Worm (Caenorhabditis elegans) whole organism, L2 larva: ENCODE measurements around the gene lgc-48.

ENCODE experiments used
- C34F6.9 ChIP-seq: fragments of 150-350 bp; optimal IDR thresholded peaks from 2 replicates; lab custom pipeline; 2014; ENCODE audit warnings: missing biosample characterization, missing genetic modification characterization
- F13H6.1 ChIP-seq: sonication (generic microtip); optimal IDR thresholded peaks from 2 replicates; lab custom pipeline; 2016; ENCODE audit warnings: missing genetic modification characterization, missing compliant biosample characterization
- aly-2 ChIP-seq: fragments of 150-350 bp; optimal IDR thresholded peaks from 2 replicates; lab custom pipeline; 2014; ENCODE audit warnings: missing biosample characterization, missing genetic modification characterization
- crh-2 ChIP-seq: sonication (generic microtip); optimal IDR thresholded peaks from 2 replicates; lab custom pipeline; 2017; ENCODE audit warnings: missing biosample characterization, missing genetic modification characterization
- dmd-4 ChIP-seq: sonication (generic microtip); optimal IDR thresholded peaks from 2 replicates; lab custom pipeline; 2017; ENCODE audit warnings: missing biosample characterization, missing genetic modification characterization
- egl-27 ChIP-seq: sonication (generic microtip); optimal IDR thresholded peaks from 3 replicates; lab custom pipeline; 2017; ENCODE audit warnings: missing biosample characterization, missing genetic modification reagents, missing genetic modification characterization
- elt-1 ChIP-seq: fragments of 150-350 bp; optimal IDR thresholded peaks from 2 replicates; lab custom pipeline; 2014; ENCODE audit warnings: missing biosample characterization, missing genetic modification characterization
- fos-1 ChIP-seq: fragments of 150-350 bp; optimal IDR thresholded peaks from 2 replicates; lab custom pipeline; 2014; ENCODE audit warnings: missing biosample characterization, missing genetic modification characterization
- gmeb-1 ChIP-seq: fragments of 150-350 bp; optimal IDR thresholded peaks from 2 replicates; lab custom pipeline; 2014; ENCODE audit warnings: missing biosample characterization, missing genetic modification characterization
- lin-13 ChIP-seq: fragments of 150-350 bp; optimal IDR thresholded peaks from 2 replicates; lab custom pipeline; 2014; ENCODE audit warnings: missing biosample characterization, missing genetic modification reagents, missing genetic modification characterization
- lin-39 ChIP-seq: fragments of 150-350 bp; optimal IDR thresholded peaks from 2 replicates; lab custom pipeline; 2014; ENCODE audit warnings: missing biosample characterization, missing genetic modification reagents, missing genetic modification characterization
- lsy-2 ChIP-seq, 2 experiments: fragments of 150-350 bp in 1 of 2; sonication (generic microtip) in 1 of 2; optimal IDR thresholded peaks; 2 replicates each; lab custom pipeline; 2014 to 2017; ENCODE audit warnings: missing biosample characterization in 2 of 2, missing genetic modification characterization in 2 of 2
- mab-5 ChIP-seq: fragments of 150-350 bp; optimal IDR thresholded peaks from 2 replicates; lab custom pipeline; 2014; ENCODE audit warnings: missing biosample characterization, missing genetic modification characterization
- mbf-1 ChIP-seq: sonication (generic microtip); optimal IDR thresholded peaks from 2 replicates; lab custom pipeline; 2017; ENCODE audit warnings: missing biosample characterization, missing genetic modification characterization
- mdl-1 ChIP-seq, 2 experiments: fragments of 150-350 bp in 1 of 2; sonication (generic microtip) in 1 of 2; optimal IDR thresholded peaks; 2 replicates each; lab custom pipeline; 2017; ENCODE audit warnings: missing biosample characterization in 2 of 2, missing genetic modification characterization in 2 of 2
- nhr-10 ChIP-seq: sonication (generic microtip); optimal IDR thresholded peaks from 2 replicates; lab custom pipeline; 2017; ENCODE audit warnings: missing biosample characterization, missing genetic modification characterization
- nhr-11 ChIP-seq: fragments of 150-350 bp; optimal IDR thresholded peaks from 2 replicates; lab custom pipeline; 2014; ENCODE audit warnings: missing biosample characterization, missing genetic modification characterization
- nhr-21 ChIP-seq: fragments of 150-350 bp; optimal IDR thresholded peaks from 2 replicates; lab custom pipeline; 2014; ENCODE audit warnings: missing biosample characterization, missing genetic modification characterization
- nhr-23 ChIP-seq: fragments of 150-350 bp; optimal IDR thresholded peaks from 2 replicates; lab custom pipeline; 2014; ENCODE audit warnings: missing biosample characterization, missing genetic modification reagents, missing genetic modification characterization
- nhr-237 ChIP-seq: fragments of 150-350 bp; optimal IDR thresholded peaks from 2 replicates; lab custom pipeline; 2014; ENCODE audit warnings: missing biosample characterization, missing genetic modification characterization
- peb-1 ChIP-seq: fragments of 150-350 bp; optimal IDR thresholded peaks from 2 replicates; lab custom pipeline; 2014; ENCODE audit warnings: missing biosample characterization, missing genetic modification characterization
- sem-4 ChIP-seq: fragments of 150-350 bp; optimal IDR thresholded peaks from 2 replicates; lab custom pipeline; 2014; ENCODE audit warnings: missing biosample characterization, missing genetic modification reagents, missing genetic modification characterization
- skn-1 ChIP-seq: sonication (generic microtip); optimal IDR thresholded peaks from 2 replicates; lab custom pipeline; 2017; ENCODE audit warnings: missing biosample characterization, missing genetic modification characterization
- sma-9 ChIP-seq, 2 experiments: fragments of 150-350 bp in 1 of 2; sonication (generic microtip) in 1 of 2; optimal IDR thresholded peaks; 2 replicates each; lab custom pipeline; 2014 to 2016; ENCODE audit warnings: missing genetic modification characterization in 2 of 2, mild to moderate bottlenecking in 1 of 2, missing biosample characterization in 1 of 2, missing compliant biosample characterization in 1 of 2, missing genetic modification reagents in 1 of 2, moderate library complexity in 1 of 2
- snpc-4 ChIP-seq: fragments of 150-350 bp; optimal IDR thresholded peaks from 2 replicates; lab custom pipeline; 2014; ENCODE audit warnings: missing biosample characterization, missing genetic modification characterization
- unc-39 ChIP-seq: fragments of 150-350 bp; optimal IDR thresholded peaks from 2 replicates; lab custom pipeline; 2014; ENCODE audit warnings: missing biosample characterization, missing genetic modification characterization
- unc-55 ChIP-seq: fragments of 150-350 bp; sonication (generic microtip); optimal IDR thresholded peaks from 3 replicates; lab custom pipeline; 2014; ENCODE audit warnings: missing biosample characterization, missing genetic modification reagents, missing genetic modification characterization
- unc-62 ChIP-seq: fragments of 150-350 bp; optimal IDR thresholded peaks from 2 replicates; lab custom pipeline; 2014; ENCODE audit warnings: missing biosample characterization, missing genetic modification reagents, missing genetic modification characterization
- zag-1 ChIP-seq: fragments of 150-350 bp; optimal IDR thresholded peaks from 2 replicates; lab custom pipeline; 2014; ENCODE audit warnings: missing biosample characterization, missing genetic modification characterization
- ztf-1 ChIP-seq: fragments of 200-800 bp; sonication (Bioruptor generic); conservative IDR thresholded peaks from 2 replicates; pipeline ENCODE4 v1.3.6; 2022; ENCODE audit warnings: missing genetic modification characterization, missing compliant biosample characterization

The lgc-48 gene

DNA sequence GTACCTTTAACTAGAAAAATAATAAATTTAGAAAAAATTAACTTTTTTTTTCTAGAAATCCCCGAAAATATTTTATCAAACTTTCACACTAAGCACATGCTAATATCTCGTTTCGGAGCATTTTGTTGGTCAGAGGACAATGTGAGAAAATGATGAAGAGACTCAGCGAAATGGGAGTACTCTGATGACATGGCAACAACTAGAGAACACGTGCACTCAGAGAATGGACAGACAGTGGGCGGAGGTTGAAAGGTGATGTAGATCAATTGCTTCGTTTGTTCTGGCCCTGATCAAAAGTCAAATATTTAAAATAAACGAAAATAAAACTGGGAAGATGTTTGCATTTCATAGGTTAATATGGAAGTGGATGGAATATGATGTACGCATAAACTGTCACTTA is 5.6 kb upstream of the lgc-48 start:
- peak; percentile 68 for TF ChIP-seq sma-9 (GFP tag; optimal IDR thresholded peaks at IDR 0.05; lab: Kevin White, UChicago)
- TF ChIP-seq sma-9 (tag; optimal IDR thresholded peaks at IDR 0.05; lab: Kevin White, UChicago): no peak
- TF ChIP-seq skn-1: no peak

ce11 chrV:13335883-13336419 is 4.1 kb upstream of the lgc-48 start, which contains the start of gene C50B6.9:
TSS of gene C50B6.9 (plus strand) at chrV:13336369.
- no peak for TF ChIP-seq sma-9 (GFP tag; optimal IDR thresholded peaks at IDR 0.05; lab: Kevin White, UChicago)
- no peak for TF ChIP-seq sma-9 (tag; optimal IDR thresholded peaks at IDR 0.05; lab: Kevin White, UChicago)
- TF ChIP-seq F13H6.1: peak; percentile 3
- no peak for TF ChIP-seq egl-27 (tag; lab: Kevin White, UChicago)
- no peak for TF ChIP-seq peb-1

DNA sequence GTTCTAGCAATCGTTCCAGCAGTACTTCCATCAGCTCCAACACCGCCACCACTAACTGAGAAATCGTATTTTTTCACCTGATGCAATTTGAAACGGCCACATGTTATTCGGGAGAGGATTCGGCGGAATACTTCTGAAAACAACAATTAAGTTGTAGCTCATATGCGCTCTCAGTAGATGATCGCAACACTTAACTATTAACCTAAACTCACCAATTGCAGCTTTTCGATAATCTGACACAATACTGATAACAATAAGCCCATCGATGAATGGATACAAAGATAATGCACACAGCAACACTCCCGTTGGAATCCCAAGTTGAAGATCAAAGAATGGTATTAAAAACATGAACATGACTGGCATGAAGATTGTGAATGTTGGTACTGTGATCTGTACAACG is 2.0 kb upstream of the lgc-48 start:
- no peak for TF ChIP-seq nhr-23 (tag; lab: Kevin White, UChicago)
- no peak for TF ChIP-seq ztf-1 (GFP tag; lab: Robert Waterston, UW)
- TF ChIP-seq snpc-4 (tag; lab: Kevin White, UChicago): no peak
- TF ChIP-seq C34F6.9 (tag; lab: Kevin White, UChicago): no peak
- no peak for TF ChIP-seq nhr-237 (tag; lab: Kevin White, UChicago)
- TF ChIP-seq egl-27 (tag; lab: Kevin White, UChicago): no peak
- no peak for TF ChIP-seq nhr-21 (tag; lab: Kevin White, UChicago)
- TF ChIP-seq nhr-11: no peak
- no peak for TF ChIP-seq lsy-2 (tag; optimal IDR thresholded peaks at IDR 0.05; lab: Kevin White, UChicago)
- TF ChIP-seq unc-62 (GFP tag; lab: Kevin White, UChicago): no peak
- TF ChIP-seq dmd-4: no peak
- TF ChIP-seq zag-1: no peak

DNA sequence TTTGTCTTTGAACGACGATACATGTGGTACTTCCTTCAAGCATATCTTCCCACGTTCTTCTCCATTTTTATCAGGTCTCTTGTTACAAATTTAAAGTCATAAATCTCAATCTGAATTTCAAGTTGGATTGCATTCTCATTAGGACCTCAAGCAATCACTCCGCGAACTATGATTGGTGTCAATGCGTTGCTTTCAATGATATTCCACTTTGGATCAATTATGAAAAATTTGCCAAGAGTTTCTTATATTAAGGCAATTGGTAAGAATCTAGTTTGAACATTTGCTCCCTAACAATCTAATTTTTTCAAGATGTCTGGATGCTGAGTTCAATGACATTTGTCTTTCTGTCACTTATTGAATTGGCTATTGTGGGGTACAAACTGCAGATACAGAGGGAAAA is 2.2 kb downstream of the lgc-48 start:
- TF ChIP-seq crh-2 (no peak), sma-9 (GFP tag; optimal IDR thresholded peaks at IDR 0.05; lab: Kevin White, UChicago) (no peak), sma-9 (tag; optimal IDR thresholded peaks at IDR 0.05; lab: Kevin White, UChicago) (no peak), unc-39 (tag; lab: Kevin White, UChicago) (no peak), mdl-1 (tag; optimal IDR thresholded peaks at IDR 0.05; lab: Kevin White, UChicago) (no peak)

- peak; percentile 75 for TF ChIP-seq mab-5 (tag; lab: Kevin White, UChicago)
- no peak for TF ChIP-seq zag-1
- no peak for TF ChIP-seq gmeb-1 (tag; lab: Kevin White, UChicago)
- TF ChIP-seq sma-9 (GFP tag; optimal IDR thresholded peaks at IDR 0.05; lab: Kevin White, UChicago): peak; percentile 13
- no peak for TF ChIP-seq sma-9 (tag; optimal IDR thresholded peaks at IDR 0.05; lab: Kevin White, UChicago)
- peak; percentile 54 for TF ChIP-seq sem-4 (tag; lab: Kevin White, UChicago)
- TF ChIP-seq F13H6.1: peak; percentile 19
Measured at ce11 chrV:13345867-13346328, 5.9 kb downstream of the lgc-48 start, which contains the start of gene twk-43. TSS of gene twk-43 (plus strand) at chrV:13346278.

DNA sequence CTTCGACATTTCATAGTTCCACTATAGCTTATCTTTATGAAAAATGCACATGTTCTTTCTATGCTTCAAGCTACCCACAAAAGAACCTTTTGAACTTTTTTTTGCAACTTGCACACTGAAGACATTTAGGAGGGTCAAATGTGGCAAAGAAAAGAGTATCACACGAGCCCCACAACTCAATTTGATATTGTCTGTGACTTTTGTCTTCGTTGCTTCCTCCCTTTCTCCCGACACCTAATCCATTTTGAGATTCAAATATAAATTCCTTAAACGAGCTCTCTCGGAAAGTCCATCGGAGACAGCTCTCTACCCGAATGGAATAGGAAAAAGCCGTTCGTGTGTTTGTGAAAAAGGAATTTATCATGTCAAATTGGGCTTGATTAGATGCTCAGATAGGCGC is 10.3 kb downstream of the lgc-48 start:
- TF ChIP-seq fos-1: no peak
- no peak for TF ChIP-seq mab-5 (tag; lab: Kevin White, UChicago)
- TF ChIP-seq aly-2 (tag; lab: Kevin White, UChicago): no peak
- no peak for TF ChIP-seq F13H6.1
- TF ChIP-seq sem-4 (tag; lab: Kevin White, UChicago): no peak
- TF ChIP-seq nhr-10 (tag; lab: Kevin White, UChicago): no peak
- TF ChIP-seq nhr-11: no peak
- no peak for TF ChIP-seq dmd-4
- TF ChIP-seq lin-13 (GFP tag; lab: Kevin White, UChicago): no peak
- TF ChIP-seq elt-1 (tag; lab: Kevin White, UChicago): no peak

DNA sequence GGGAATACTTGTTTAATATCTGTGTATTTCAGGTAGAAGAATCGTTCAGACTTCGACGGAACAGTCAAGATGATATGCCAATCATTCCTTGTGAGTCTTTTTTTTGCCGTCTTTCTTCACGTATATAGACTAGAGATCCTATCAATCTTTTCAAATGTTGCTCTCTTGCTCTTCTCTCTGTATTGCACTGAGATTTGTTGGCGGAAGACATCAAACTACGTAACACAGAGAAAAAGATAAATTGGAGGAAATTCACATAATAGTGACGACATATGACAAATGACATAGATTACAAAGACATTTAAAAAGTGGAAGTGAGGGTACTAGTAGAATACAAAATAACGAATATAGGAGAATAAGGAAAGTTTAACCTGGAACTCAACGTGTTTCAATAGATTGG is 11.7 kb downstream of the lgc-48 start:
- TF ChIP-seq lsy-2 (tag; optimal IDR thresholded peaks at IDR 0.05; lab: Kevin White, UChicago) (peak in 1 of 2 experiments; percentile 22), sma-9 (GFP tag; optimal IDR thresholded peaks at IDR 0.05; lab: Kevin White, UChicago) (peak; percentile 7), sma-9 (tag; optimal IDR thresholded peaks at IDR 0.05; lab: Kevin White, UChicago) (no peak), unc-62 (GFP tag; lab: Kevin White, UChicago) (peak; percentile 58), mbf-1 (tag; lab: Kevin White, UChicago) (no peak), mab-5 (tag; lab: Kevin White, UChicago) (peak; percentile 91), unc-55 (GFP tag; lab: Kevin White, UChicago) (peak; percentile 66), unc-39 (tag; lab: Kevin White, UChicago) (no peak), lin-39 (tag; lab: Kevin White, UChicago) (peak; percentile 33), egl-27 (tag; lab: Kevin White, UChicago) (peak; percentile 18), skn-1 (no peak)
